Fruit fly (Drosophila melanogaster): ENCODE data around the gene VhaPPA1-1.
A peak's percentile ranks its signal among the peaks of the same experiment; 100 is the strongest.

The VhaPPA1-1 gene

dm6 chr3R:14903837-14904431, at the start of gene VhaPPA1-1:
TSS of gene VhaPPA1-1 (minus strand) at chr3R:14904061.
- peak; percentile 52 for TF ChIP-seq CG17801 (GFP tag; optimal IDR thresholded peaks at IDR 0.05; ENCODE audit: partially characterized antibody)

- peak; percentile 82 for TF ChIP-seq CG17801 (GFP tag; optimal IDR thresholded peaks at IDR 0.05; ENCODE audit: partially characterized antibody)
Observed at dm6 chr3R:14917927-14918829, 14.3 kb upstream of the VhaPPA1-1 start, which contains the start of gene Sdr. TSS of gene Sdr (plus strand) at chr3R:14918628.

- TF ChIP-seq CG17801 (GFP tag; optimal IDR thresholded peaks at IDR 0.05; ENCODE audit: partially characterized antibody): no peak
Observed at dm6 chr3R:14912449-14912987, 8.7 kb upstream of the VhaPPA1-1 start.

dm6 chr3R:14901408-14902352, 2.2 kb downstream of the VhaPPA1-1 start, which contains the start of gene RpS5b:
TSS of gene RpS5b (minus strand) at chr3R:14901563.
- TF ChIP-seq CG17801 (GFP tag; optimal IDR thresholded peaks at IDR 0.05; ENCODE audit: partially characterized antibody): peak; percentile 56

- no peak for TF ChIP-seq CG17801 (GFP tag; optimal IDR thresholded peaks at IDR 0.05; ENCODE audit: partially characterized antibody)
Observed at dm6 chr3R:14900177-14900576, 3.7 kb downstream of the VhaPPA1-1 start, which contains the start of gene VhaPPA1-2. TSS of gene VhaPPA1-2 (minus strand) at chr3R:14900277.

- TF ChIP-seq CG17801 (GFP tag; optimal IDR thresholded peaks at IDR 0.05; ENCODE audit: partially characterized antibody): peak; percentile 85
Observed at dm6 chr3R:14898280-14898756, 5.5 kb downstream of the VhaPPA1-1 start, which contains the start of the genes Nup93-2 and CG3817. TSS of gene Nup93-2 (minus strand) at chr3R:14898372. TSS of gene CG3817 (plus strand) at chr3R:14898739.

dm6 chr3R:14894783-14894883, 9.2 kb downstream of the VhaPPA1-1 start, which contains the start of gene CG14860:
TSS of gene CG14860 (plus strand) at chr3R:14894784.
- no peak for TF ChIP-seq CG17801 (GFP tag; optimal IDR thresholded peaks at IDR 0.05; ENCODE audit: partially characterized antibody)

- TF ChIP-seq CG17801 (GFP tag; optimal IDR thresholded peaks at IDR 0.05; ENCODE audit: partially characterized antibody): peak; percentile 80
Observed at dm6 chr3R:14893791-14894782, 9.8 kb downstream of the VhaPPA1-1 start, which contains the start of gene Dph2. TSS of gene Dph2 (minus strand) at chr3R:14893954.

dm6 chr3R:14890064-14890709, 13.7 kb downstream of the VhaPPA1-1 start, which contains the start of the genes CycC and UQCR-C1:
TSS of gene CycC (minus strand) at chr3R:14890205.
TSS of gene UQCR-C1 (plus strand) at chr3R:14890231.
- no peak for TF ChIP-seq CG17801 (GFP tag; optimal IDR thresholded peaks at IDR 0.05; ENCODE audit: partially characterized antibody)

dm6 chr3R:14886011-14886534, 17.8 kb downstream of the VhaPPA1-1 start, which contains the start of the genes Rrp6, CG33331 and CG33332:
TSS of gene Rrp6 (minus strand) at chr3R:14886246.
TSS of gene CG33331 (plus strand) at chr3R:14886456.
TSS of gene CG33332 (plus strand) at chr3R:14886456.
- TF ChIP-seq CG17801 (GFP tag; optimal IDR thresholded peaks at IDR 0.05; ENCODE audit: partially characterized antibody): peak; percentile 85

- no peak for TF ChIP-seq CG17801 (GFP tag; optimal IDR thresholded peaks at IDR 0.05; ENCODE audit: partially characterized antibody)
Observed at dm6 chr3R:14880861-14881260, 23.0 kb downstream of the VhaPPA1-1 start.

dm6 chr3R:14879207-14879863, 24.5 kb downstream of the VhaPPA1-1 start, which contains the start of gene CG3631:
TSS of gene CG3631 (plus strand) at chr3R:14879457.
- TF ChIP-seq CG17801 (GFP tag; optimal IDR thresholded peaks at IDR 0.05; ENCODE audit: partially characterized antibody): peak; percentile 21

Measured in ovary, adult (tissue).